Fruit fly (Drosophila melanogaster) whole organism, embryonic: ENCODE data around the gene Ctl1.

Experiments
- Antp ChIP-seq: fragments of 200-800 bp; sonication (Bioruptor generic); optimal IDR thresholded peaks from 3 replicates; lab custom pipeline; 2016; ENCODE audit warnings: missing biosample characterization, missing genetic modification characterization
- Atf3 ChIP-seq: fragments of 200-800 bp; sonication (Bioruptor generic); optimal IDR thresholded peaks from 3 replicates; lab custom pipeline; 2016; ENCODE audit warnings: missing biosample characterization, missing genetic modification characterization
- B-H2 ChIP-seq: fragments of 200-800 bp; sonication (Bioruptor generic); optimal IDR thresholded peaks from 2 replicates; lab custom pipeline; 2018; ENCODE audit warnings: missing biosample characterization, mild to moderate bottlenecking, missing genetic modification characterization
- CG10654 ChIP-seq: fragments of 200-800 bp; sonication (Bioruptor generic); optimal IDR thresholded peaks from 2 replicates; lab custom pipeline; 2016; ENCODE audit warnings: missing biosample characterization, missing genetic modification characterization
- CG11093 ChIP-seq: fragments of 200-800 bp; sonication (Bioruptor generic); IDR thresholded peaks from 3 replicates; pipeline ENCODE4 v1.3.6; 2022; ENCODE audit warnings: missing biosample characterization, missing genetic modification characterization
- CG11247 ChIP-seq: fragments of 200-800 bp; sonication (Bioruptor generic); IDR thresholded peaks from 2 replicates; pipeline ENCODE4 v1.3.6; 2022; ENCODE audit warnings: missing biosample characterization, missing genetic modification characterization
- CG11398 ChIP-seq: fragments of 200-800 bp; sonication (Bioruptor generic); optimal IDR thresholded peaks from 2 replicates; lab custom pipeline; 2016; ENCODE audit warnings: missing biosample characterization, missing genetic modification characterization
- CG12659 ChIP-seq: fragments of 200-800 bp; sonication (Bioruptor generic); optimal IDR thresholded peaks from 3 replicates; lab custom pipeline; 2017; ENCODE audit warnings: mild to moderate bottlenecking, missing biosample characterization, missing genetic modification reagents, missing genetic modification characterization
- CG12769 ChIP-seq: fragments of 200-800 bp; sonication (Bioruptor generic); optimal IDR thresholded peaks from 2 replicates; lab custom pipeline; 2019; ENCODE audit warnings: missing biosample characterization, mild to moderate bottlenecking, missing genetic modification characterization, moderate library complexity
- CG13296 ChIP-seq: fragments of 200-800 bp; sonication (Bioruptor generic); optimal IDR thresholded peaks from 3 replicates; lab custom pipeline; 2018; ENCODE audit warnings: missing biosample characterization, mild to moderate bottlenecking, missing genetic modification characterization
- CG14014 ChIP-seq: fragments of 200-800 bp; sonication (Bioruptor generic); IDR thresholded peaks from 2 replicates; pipeline ENCODE4 v1.3.6; 2022; ENCODE audit warnings: missing biosample characterization, missing genetic modification characterization
- CG14441 ChIP-seq: fragments of 200-800 bp; sonication (Bioruptor generic); IDR thresholded peaks from 2 replicates; pipeline ENCODE4 v1.3.6; 2022; ENCODE audit warnings: missing biosample characterization, missing genetic modification characterization
- CG1647 ChIP-seq: fragments of 200-800 bp; sonication (Bioruptor generic); optimal IDR thresholded peaks from 3 replicates; lab custom pipeline; 2016; ENCODE audit warnings: missing biosample characterization, missing genetic modification characterization
- CG17328 ChIP-seq: fragments of 200-800 bp; sonication (Bioruptor generic); IDR thresholded peaks from 2 replicates; pipeline ENCODE4 v1.3.6; 2022; ENCODE audit warnings: missing biosample characterization, missing genetic modification characterization
- CG31224 ChIP-seq: fragments of 200-800 bp; sonication (Bioruptor generic); IDR thresholded peaks from 2 replicates; pipeline ENCODE4 v1.3.6; 2022; ENCODE audit warnings: missing biosample characterization, missing genetic modification characterization
- CG32767 ChIP-seq: fragments of 200-800 bp; sonication (Bioruptor generic); IDR thresholded peaks from 2 replicates; pipeline ENCODE4 v1.3.6; 2022; ENCODE audit warnings: missing biosample characterization, missing genetic modification characterization
- CG42726 ChIP-seq: fragments of 200-800 bp; sonication (Bioruptor generic); IDR thresholded peaks from 2 replicates; pipeline ENCODE4 v1.3.6; 2022; ENCODE audit warnings: missing biosample characterization, missing genetic modification characterization; ENCODE audit not compliant: partially characterized antibody
- CG4360 ChIP-seq: fragments of 200-800 bp; sonication (Bioruptor generic); IDR thresholded peaks from 2 replicates; pipeline ENCODE4 v1.3.6; 2022; ENCODE audit warnings: missing biosample characterization, missing genetic modification characterization
- CG5245 ChIP-seq: fragments of 200-800 bp; sonication (Bioruptor generic); optimal IDR thresholded peaks from 3 replicates; lab custom pipeline; 2016; ENCODE audit warnings: missing biosample characterization, missing genetic modification characterization
- CG6791 ChIP-seq: fragments of 200-800 bp; sonication (Bioruptor generic); IDR thresholded peaks from 3 replicates; pipeline ENCODE4 v1.3.6; 2022; ENCODE audit warnings: missing biosample characterization, missing genetic modification characterization; ENCODE audit not compliant: partially characterized antibody
- CG7357 ChIP-seq: fragments of 200-800 bp; sonication (Bioruptor generic); IDR thresholded peaks from 3 replicates; pipeline ENCODE4 v1.3.6; 2022; ENCODE audit warnings: missing biosample characterization, missing genetic modification characterization
- CG7786 ChIP-seq: fragments of 200-800 bp; sonication (Bioruptor generic); optimal IDR thresholded peaks from 2 replicates; lab custom pipeline; 2016; ENCODE audit warnings: missing biosample characterization, missing genetic modification characterization
- CG9727 ChIP-seq: fragments of 200-800 bp; sonication (Bioruptor generic); optimal IDR thresholded peaks from 3 replicates; lab custom pipeline; 2017; ENCODE audit warnings: missing biosample characterization, mild to moderate bottlenecking, missing genetic modification characterization
- CG9876 ChIP-seq: fragments of 200-800 bp; sonication (Bioruptor generic); optimal IDR thresholded peaks from 2 replicates; lab custom pipeline; 2016; ENCODE audit warnings: missing biosample characterization, missing genetic modification characterization
- Dad ChIP-seq: fragments of 200-800 bp; sonication (Bioruptor generic); optimal IDR thresholded peaks from 3 replicates; lab custom pipeline; 2016; ENCODE audit warnings: missing biosample characterization, missing genetic modification characterization
- Deaf1 ChIP-seq: fragments of 200-800 bp; optimal IDR thresholded peaks from 3 replicates; lab custom pipeline; 2019; ENCODE audit warnings: missing biosample characterization, mild to moderate bottlenecking, missing genetic modification characterization, moderate library complexity
- H15 ChIP-seq: fragments of 200-800 bp; sonication (Bioruptor generic); IDR thresholded peaks from 3 replicates; pipeline ENCODE4 v1.3.6; 2022; ENCODE audit warnings: missing biosample characterization, missing genetic modification characterization
- H2.0 ChIP-seq: fragments of 200-800 bp; sonication (Bioruptor generic); IDR thresholded peaks from 2 replicates; pipeline ENCODE4 v1.3.6; 2022; ENCODE audit warnings: missing biosample characterization, missing genetic modification characterization
- Max ChIP-seq: fragments of 200-800 bp; sonication (Bioruptor generic); optimal IDR thresholded peaks from 2 replicates; lab custom pipeline; 2016; ENCODE audit warnings: missing biosample characterization, mild to moderate bottlenecking, missing genetic modification characterization
- Neu2 ChIP-seq: fragments of 200-800 bp; sonication (Bioruptor generic); optimal IDR thresholded peaks from 3 replicates; lab custom pipeline; 2016; ENCODE audit warnings: missing biosample characterization, missing genetic modification characterization, borderline replicate concordance
- Side ChIP-seq: fragments of 200-800 bp; sonication (Bioruptor generic); optimal IDR thresholded peaks from 2 replicates; lab custom pipeline; 2016; ENCODE audit warnings: missing biosample characterization, missing genetic modification characterization
- Tbp ChIP-seq: fragments of >200 bp; optimal IDR thresholded peaks from 2 replicates; lab custom pipeline; 2018; ENCODE audit warnings: missing biosample characterization, missing genetic modification characterization
- aop ChIP-seq: fragments of 200-800 bp; sonication (Bioruptor generic); IDR thresholded peaks from 2 replicates; pipeline ENCODE4 v1.3.6; 2022; ENCODE audit warnings: missing biosample characterization, missing genetic modification characterization
- ara ChIP-seq: fragments of 200-800 bp; sonication (Bioruptor generic); IDR thresholded peaks from 2 replicates; pipeline ENCODE4 v1.3.6; 2022; ENCODE audit warnings: missing biosample characterization, missing genetic modification characterization
- az2 ChIP-seq: fragments of 200-800 bp; sonication (Bioruptor generic); optimal IDR thresholded peaks from 3 replicates; lab custom pipeline; 2016; ENCODE audit warnings: missing biosample characterization, missing genetic modification characterization
- bab2 ChIP-seq: fragments of 200-800 bp; sonication (Bioruptor generic); optimal IDR thresholded peaks from 2 replicates; lab custom pipeline; 2016; ENCODE audit warnings: missing biosample characterization, missing genetic modification characterization
- cato ChIP-seq: fragments of 200-800 bp; sonication (Bioruptor generic); optimal IDR thresholded peaks from 2 replicates; lab custom pipeline; 2016; ENCODE audit warnings: missing biosample characterization, missing genetic modification characterization, borderline replicate concordance
- emc ChIP-seq: fragments of 200-800 bp; sonication (Bioruptor generic); optimal IDR thresholded peaks from 2 replicates; lab custom pipeline; 2016; ENCODE audit warnings: missing biosample characterization, missing genetic modification characterization
- esg ChIP-seq: fragments of 200-800 bp; sonication (Bioruptor generic); conservative IDR thresholded peaks from 2 replicates; pipeline ENCODE4 v1.3.6; 2022; ENCODE audit warnings: missing biosample characterization, missing genetic modification characterization
- fd64A ChIP-seq: fragments of 200-800 bp; sonication (Bioruptor generic); optimal IDR thresholded peaks from 3 replicates; lab custom pipeline; 2018; ENCODE audit warnings: missing biosample characterization, mild to moderate bottlenecking, missing genetic modification characterization
- grn ChIP-seq: fragments of 200-800 bp; sonication (Bioruptor generic); optimal IDR thresholded peaks from 3 replicates; lab custom pipeline; 2017; ENCODE audit warnings: missing biosample characterization, missing genetic modification characterization
- hkb ChIP-seq, 2 experiments: fragments of 200-800 bp in 1 of 2; fragments of >200 bp in 1 of 2; sonication (Bioruptor generic) in 1 of 2; IDR thresholded peaks in 1 of 2; optimal IDR thresholded peaks in 1 of 2; 2 replicates each; pipeline versions ENCODE4 v1.3.6 to Lab custom; 2017 to 2022; ENCODE audit warnings: missing biosample characterization in 1 of 2, missing genetic modification characterization in 1 of 2
- lov ChIP-seq, 2 experiments: fragments of 200-800 bp in 1 of 2; fragments of >200 bp in 1 of 2; sonication (Bioruptor generic) in 1 of 2; IDR thresholded peaks in 1 of 2; optimal IDR thresholded peaks in 1 of 2; 2 replicates in 1 of 2; 3 replicates in 1 of 2; pipeline versions ENCODE4 v1.3.6 to Lab custom; 2017 to 2022; ENCODE audit warnings: missing biosample characterization in 1 of 2, missing genetic modification characterization in 1 of 2
- luna ChIP-seq: fragments of 200-800 bp; sonication (Bioruptor generic); optimal IDR thresholded peaks from 2 replicates; lab custom pipeline; 2016; ENCODE audit warnings: missing biosample characterization, missing genetic modification characterization
- p53 ChIP-seq: fragments of 200-800 bp; sonication (Bioruptor generic); optimal IDR thresholded peaks from 2 replicates; lab custom pipeline; 2016; ENCODE audit warnings: missing biosample characterization, missing genetic modification characterization
- pros ChIP-seq: fragments of 200-800 bp; sonication (Bioruptor generic); optimal IDR thresholded peaks from 3 replicates; lab custom pipeline; 2019; ENCODE audit warnings: missing biosample characterization, mild to moderate bottlenecking, missing genetic modification characterization, moderate library complexity
- ro ChIP-seq: fragments of 200-800 bp; sonication (Bioruptor generic); IDR thresholded peaks from 2 replicates; pipeline ENCODE4 v1.3.6; 2022; ENCODE audit warnings: missing biosample characterization, missing genetic modification characterization
- row ChIP-seq: fragments of 200-800 bp; sonication (Bioruptor generic); IDR thresholded peaks from 3 replicates; pipeline ENCODE4 v1.3.6; 2022; ENCODE audit warnings: missing biosample characterization, missing genetic modification characterization
- sr ChIP-seq: fragments of 200-800 bp; sonication (Bioruptor generic); IDR thresholded peaks from 3 replicates; pipeline ENCODE4 v1.3.6; 2022; ENCODE audit warnings: missing biosample characterization, missing genetic modification characterization
- tio ChIP-seq: fragments of 200-800 bp; sonication (Bioruptor generic); optimal IDR thresholded peaks from 2 replicates; lab custom pipeline; 2017; ENCODE audit warnings: missing biosample characterization, missing genetic modification characterization, inconsistent platforms
- toy ChIP-seq: fragments of 200-800 bp; sonication (Bioruptor generic); IDR thresholded peaks from 2 replicates; pipeline ENCODE4 v1.3.6; 2022; ENCODE audit warnings: missing biosample characterization, missing genetic modification characterization

The Ctl1 gene

dm6 chr3L:4259102-4259558 is 18.6 kb upstream of the Ctl1 start, which contains the start of the genes CG15011 and CG1309 (continued):
- TF ChIP-seq CG14014 (peak; percentile 71), cato (GFP tag; lab: Kevin White, UChicago) (peak; percentile 79), fd64A (GFP tag; lab: Kevin White, UChicago) (no peak), toy (no peak), ara (GFP tag; lab: Robert Waterston, UW) (no peak), Atf3 (GFP tag; lab: Kevin White, UChicago) (peak; percentile 85), CG11398 (GFP tag; lab: Kevin White, UChicago) (peak; percentile 65), CG11093 (GFP tag; lab: Robert Waterston, UW) (no peak; the same call in 2 of the 3 replicates), Antp (GFP tag; lab: Kevin White, UChicago) (peak; percentile 83), CG6791 (no peak), CG7786 (GFP tag; lab: Kevin White, UChicago) (peak; percentile 82), lov (optimal IDR thresholded peaks at IDR 0.05; lab: Kevin White, UChicago) (no peak), lov (GFP tag; IDR thresholded peaks at IDR 0.05; lab: Robert Waterston, UW) (0 out of 3 replicates have a peak, but pooled peaks have one; percentile 21), Neu2 (GFP tag; lab: Kevin White, UChicago) (peak; percentile 48), CG17328 (GFP tag; lab: Robert Waterston, UW) (peak; percentile 77), CG32767 (peak; percentile 96), p53 (GFP tag; lab: Kevin White, UChicago) (peak; percentile 53), aop (GFP tag; lab: Robert Waterston, UW) (no peak), CG1647 (GFP tag; lab: Kevin White, UChicago) (peak; percentile 81), esg (peak; percentile 72), CG7357 (peak; percentile 55; the same call in 2 of the 3 replicates), bab2 (GFP tag; lab: Kevin White, UChicago) (peak; percentile 87), Tbp (GFP tag; lab: Kevin White, UChicago) (no peak), grn (GFP tag; lab: Kevin White, UChicago) (peak; percentile 50), az2 (peak; percentile 81), tio (GFP tag; lab: Kevin White, UChicago) (no peak), CG5245 (peak; percentile 75), CG12769 (tag; lab: Kevin White, UChicago) (peak; percentile 94), H2.0 (GFP tag; lab: Robert Waterston, UW) (peak; percentile 56), emc (peak; percentile 24), luna (GFP tag; lab: Kevin White, UChicago) (peak; percentile 86), Side (GFP tag; lab: Kevin White, UChicago) (peak; percentile 80), CG13296 (GFP tag; lab: Kevin White, UChicago) (peak; percentile 78), hkb (optimal IDR thresholded peaks at IDR 0.05; lab: Kevin White, UChicago) (no peak), hkb (GFP tag; IDR thresholded peaks at IDR 0.05; lab: Robert Waterston, UW) (peak; percentile 60; the same call in 1 of the 2 replicates), CG42726 (GFP tag; lab: Robert Waterston, UW) (no peak), sr (GFP tag; lab: Robert Waterston, UW) (no peak), ro (GFP tag; lab: Robert Waterston, UW) (no peak), pros (GFP tag; lab: Kevin White, UChicago) (no peak), CG12659 (peak; percentile 84), B-H2 (GFP tag; lab: Kevin White, UChicago) (peak; percentile 86), row (GFP tag; lab: Robert Waterston, UW) (peak; percentile 98), CG11247 (GFP tag; lab: Robert Waterston, UW) (peak; percentile 56; the same call in 1 of the 2 replicates), CG9876 (GFP tag; lab: Kevin White, UChicago) (peak; percentile 76), CG10654 (GFP tag; lab: Kevin White, UChicago) (peak; percentile 80), CG31224 (peak; percentile 59), H15 (peak; percentile 74), CG9727 (GFP tag; lab: Kevin White, UChicago) (peak; percentile 84), Deaf1 (no peak), Max (GFP tag; lab: Kevin White, UChicago) (peak; percentile 84), CG4360 (GFP tag; lab: Robert Waterston, UW) (no peak), CG14441 (peak; percentile 83), Dad (peak; percentile 81)
